Worm (Caenorhabditis elegans) whole organism, L4 larva: ENCODE results near the gene F40A3.7.

ENCODE experiments used
- ama-1 ChIP-seq: fragments of 150-350 bp; optimal IDR thresholded peaks from 2 replicates; lab custom pipeline; 2014; ENCODE audit warnings: inconsistent platforms, mixed read lengths
- dpl-1 ChIP-seq: fragments of 150-350 bp; optimal IDR thresholded peaks from 2 replicates; lab custom pipeline; 2014; ENCODE audit warnings: missing biosample characterization, missing genetic modification reagents, missing genetic modification characterization
- lin-39 ChIP-seq: fragments of 150-350 bp; optimal IDR thresholded peaks from 2 replicates; lab custom pipeline; 2014; ENCODE audit warnings: missing biosample characterization, missing genetic modification reagents, missing genetic modification characterization
- zag-1 ChIP-seq: fragments of 150-350 bp; optimal IDR thresholded peaks from 2 replicates; lab custom pipeline; 2014; ENCODE audit warnings: missing biosample characterization, missing genetic modification characterization

DNA sequence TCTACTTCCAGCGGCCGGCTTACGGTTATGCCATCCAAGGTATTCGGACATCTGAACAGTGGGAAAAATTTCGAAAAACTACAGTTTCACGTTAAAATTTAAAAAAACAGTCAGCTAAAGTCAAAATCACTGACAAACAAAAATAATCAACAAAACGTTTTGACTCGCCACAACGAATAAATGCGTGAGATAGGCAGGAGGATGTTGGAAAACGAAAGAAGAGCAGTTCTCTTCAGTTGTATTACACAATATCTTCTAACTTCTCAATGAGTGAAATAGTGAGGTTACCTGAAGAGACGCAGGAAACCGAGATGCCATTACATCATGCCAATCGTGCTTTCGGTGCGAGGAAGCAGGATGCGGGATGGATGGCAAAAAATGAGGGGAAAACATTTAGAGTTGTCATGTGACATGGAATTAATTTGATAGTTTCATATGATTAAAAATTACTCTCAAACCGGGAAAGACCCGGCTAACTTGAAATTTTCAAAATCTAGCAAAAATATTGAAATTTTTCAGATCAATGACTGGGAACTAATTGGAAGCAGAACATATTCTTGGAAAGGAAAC is 5.8 kb downstream of the F40A3.7 start, which contains the start of gene F40A3.6:
- no peak for TF ChIP-seq dpl-1 (GFP tag; lab: Kevin White, UChicago)
- no peak for TF ChIP-seq ama-1 (lab: Kevin White, UChicago)
- TF ChIP-seq lin-39 (tag; lab: Kevin White, UChicago), result no peak
- TF ChIP-seq zag-1 (tag; lab: Kevin White, UChicago), result no peak
